Fruit fly (Drosophila melanogaster) whole organism, embryonic: ENCODE data around the gene CG12992.

Source experiments
- Bgb ChIP-seq: fragments of 200-800 bp; sonication (Bioruptor generic); IDR thresholded peaks from 2 replicates; pipeline ENCODE4 v1.3.6; 2022; ENCODE audit warnings: missing biosample characterization, missing genetic modification characterization; ENCODE audit not compliant: partially characterized antibody
- CG10209 ChIP-seq: fragments of 200-800 bp; sonication (Bioruptor generic); optimal IDR thresholded peaks from 3 replicates; lab custom pipeline; 2017; ENCODE audit warnings: missing biosample characterization, mild to moderate bottlenecking, missing genetic modification characterization, missing genetic modification reagents
- CG10462 ChIP-seq: fragments of 200-800 bp; sonication (Bioruptor generic); optimal IDR thresholded peaks from 2 replicates; lab custom pipeline; 2016; ENCODE audit warnings: missing biosample characterization, missing genetic modification characterization
- CG12236 ChIP-seq: fragments of 200-800 bp; sonication (Bioruptor generic); optimal IDR thresholded peaks from 2 replicates; lab custom pipeline; 2016; ENCODE audit warnings: missing biosample characterization, missing genetic modification characterization
- CG13296 ChIP-seq: fragments of 200-800 bp; sonication (Bioruptor generic); optimal IDR thresholded peaks from 3 replicates; lab custom pipeline; 2018; ENCODE audit warnings: missing biosample characterization, mild to moderate bottlenecking, missing genetic modification characterization
- CG13424 ChIP-seq: fragments of 200-800 bp; sonication (Bioruptor generic); optimal IDR thresholded peaks from 2 replicates; lab custom pipeline; 2019; ENCODE audit warnings: missing biosample characterization, mild to moderate bottlenecking, missing genetic modification characterization, moderate library complexity
- CG17829 ChIP-seq: fragments of 200-800 bp; optimal IDR thresholded peaks from 2 replicates; lab custom pipeline; 2019; ENCODE audit warnings: missing biosample characterization, mild to moderate bottlenecking, missing genetic modification characterization, moderate library complexity
- CG1832 ChIP-seq: fragments of 200-800 bp; sonication (Bioruptor generic); optimal IDR thresholded peaks from 2 replicates; lab custom pipeline; 2017; ENCODE audit warnings: missing biosample characterization, mild to moderate bottlenecking, missing genetic modification characterization, inconsistent platforms
- CG18476 ChIP-seq: fragments of 200-800 bp; sonication (Bioruptor generic); optimal IDR thresholded peaks from 2 replicates; lab custom pipeline; 2016; ENCODE audit warnings: missing biosample characterization, mild to moderate bottlenecking, missing genetic modification characterization
- CG2116 ChIP-seq: fragments of 200-800 bp; sonication (Bioruptor generic); optimal IDR thresholded peaks from 3 replicates; lab custom pipeline; 2018; ENCODE audit warnings: missing biosample characterization, mild to moderate bottlenecking, missing genetic modification characterization
- CG2199 ChIP-seq: fragments of 200-800 bp; sonication (Bioruptor generic); IDR thresholded peaks from 3 replicates; pipeline ENCODE4 v1.3.6; 2022; ENCODE audit warnings: missing biosample characterization, missing genetic modification characterization
- CG2202 ChIP-seq: fragments of 200-800 bp; sonication (Bioruptor generic); optimal IDR thresholded peaks from 2 replicates; lab custom pipeline; 2018; ENCODE audit warnings: missing biosample characterization, mild to moderate bottlenecking, missing genetic modification characterization
- CG31441 ChIP-seq: fragments of 200-800 bp; sonication (Bioruptor generic); IDR thresholded peaks from 2 replicates; pipeline ENCODE4 v1.3.6; 2022; ENCODE audit warnings: missing biosample characterization, missing genetic modification characterization
- CG34224 ChIP-seq: fragments of 200-800 bp; sonication (Bioruptor generic); IDR thresholded peaks from 3 replicates; pipeline ENCODE4 v1.3.6; 2022; ENCODE audit warnings: missing biosample characterization, missing genetic modification characterization; ENCODE audit not compliant: partially characterized antibody
- CG3847 ChIP-seq: fragments of 200-800 bp; sonication (Bioruptor generic); IDR thresholded peaks from 2 replicates; pipeline ENCODE4 v1.3.6; 2022; ENCODE audit warnings: missing biosample characterization, missing genetic modification characterization
- CG7556 ChIP-seq: fragments of 200-800 bp; sonication (Bioruptor generic); optimal IDR thresholded peaks from 2 replicates; lab custom pipeline; 2017; ENCODE audit warnings: missing biosample characterization, mild to moderate bottlenecking, missing genetic modification characterization
- CG7928 ChIP-seq: fragments of 200-800 bp; sonication (Bioruptor generic); optimal IDR thresholded peaks from 2 replicates; lab custom pipeline; 2017; ENCODE audit warnings: missing biosample characterization, mild to moderate bottlenecking, missing genetic modification characterization
- CG8089 ChIP-seq: fragments of 200-800 bp; sonication (Bioruptor generic); optimal IDR thresholded peaks from 3 replicates; lab custom pipeline; 2016; ENCODE audit warnings: missing biosample characterization, missing genetic modification characterization
- CG8359 ChIP-seq: fragments of 200-800 bp; sonication (Bioruptor generic); optimal IDR thresholded peaks from 2 replicates; lab custom pipeline; 2017; ENCODE audit warnings: missing biosample characterization, mild to moderate bottlenecking, missing genetic modification characterization, borderline replicate concordance
- CG8924 ChIP-seq: fragments of 200-800 bp; optimal IDR thresholded peaks from 3 replicates; lab custom pipeline; 2019; ENCODE audit warnings: missing biosample characterization, mild to moderate bottlenecking, missing genetic modification characterization, moderate library complexity
- CG9609 ChIP-seq: fragments of 200-800 bp; sonication (Bioruptor generic); optimal IDR thresholded peaks from 3 replicates; lab custom pipeline; 2016; ENCODE audit warnings: missing biosample characterization, missing genetic modification characterization
- Dbx ChIP-seq: fragments of 200-800 bp; sonication (Bioruptor generic); IDR thresholded peaks from 3 replicates; pipeline ENCODE4 v1.3.6; 2022; ENCODE audit warnings: missing biosample characterization, missing genetic modification characterization
- Dek ChIP-seq: fragments of 200-800 bp; sonication (Bioruptor generic); optimal IDR thresholded peaks from 3 replicates; lab custom pipeline; 2019; ENCODE audit warnings: missing biosample characterization, mild to moderate bottlenecking, missing genetic modification characterization, moderate library complexity
- Dll ChIP-seq: fragments of 200-800 bp; sonication (Bioruptor generic); IDR thresholded peaks from 4 replicates; pipeline ENCODE4 v1.3.6; 2022; ENCODE audit warnings: missing biosample characterization, missing genetic modification characterization; ENCODE audit not compliant: partially characterized antibody
- Elba2 ChIP-seq: fragments of 200-800 bp; sonication (Bioruptor generic); optimal IDR thresholded peaks from 3 replicates; lab custom pipeline; 2016; ENCODE audit warnings: missing biosample characterization, missing genetic modification characterization
- Hand ChIP-seq: fragments of 200-800 bp; sonication (Bioruptor generic); optimal IDR thresholded peaks from 2 replicates; lab custom pipeline; 2017; ENCODE audit warnings: mild to moderate bottlenecking, missing biosample characterization, missing genetic modification reagents, missing genetic modification characterization
- MTF-1 ChIP-seq: fragments of 200-800 bp; sonication (Bioruptor generic); optimal IDR thresholded peaks from 2 replicates; lab custom pipeline; 2018; ENCODE audit warnings: missing biosample characterization, mild to moderate bottlenecking, missing genetic modification characterization, borderline replicate concordance
- Nf-YC ChIP-seq: fragments of 200-800 bp; optimal IDR thresholded peaks from 3 replicates; lab custom pipeline; 2019; ENCODE audit warnings: missing biosample characterization, mild to moderate bottlenecking, missing genetic modification characterization, moderate library complexity
- Ssrp ChIP-seq: fragments of 200-800 bp; sonication (Bioruptor generic); optimal IDR thresholded peaks from 2 replicates; lab custom pipeline; 2018; ENCODE audit warnings: missing biosample characterization, mild to moderate bottlenecking, missing genetic modification characterization, moderate library complexity
- Stat92E ChIP-seq, 3 experiments: fragments of >200 bp in 2 of 3; fragments of 200-800 bp in 1 of 3; sonication (Bioruptor generic) in 1 of 3; optimal IDR thresholded peaks; 2 replicates each; lab custom pipeline; 2017 to 2019; ENCODE audit warnings: missing biosample characterization in 3 of 3, missing genetic modification characterization in 3 of 3, mild to moderate bottlenecking in 1 of 3, moderate library complexity in 1 of 3
- TFAM ChIP-seq: fragments of 200-800 bp; sonication (Bioruptor generic); optimal IDR thresholded peaks from 2 replicates; lab custom pipeline; 2017; ENCODE audit warnings: missing biosample characterization, missing genetic modification characterization, inconsistent platforms
- YL-1 ChIP-seq: fragments of 200-800 bp; sonication (Bioruptor generic); optimal IDR thresholded peaks from 3 replicates; lab custom pipeline; 2017; ENCODE audit warnings: missing biosample characterization, mild to moderate bottlenecking, missing genetic modification characterization
- amos ChIP-seq: fragments of 200-800 bp; sonication (Bioruptor generic); IDR thresholded peaks from 2 replicates; pipeline ENCODE4 v1.3.6; 2022; ENCODE audit warnings: missing biosample characterization, missing genetic modification characterization; ENCODE audit not compliant: partially characterized antibody
- cas ChIP-seq: fragments of 200-800 bp; sonication (Bioruptor generic); IDR thresholded peaks from 2 replicates; pipeline ENCODE4 v1.3.6; 2022; ENCODE audit warnings: missing biosample characterization, missing genetic modification characterization
- chif ChIP-seq, 2 experiments: fragments of 200-800 bp; sonication (Bioruptor generic); optimal IDR thresholded peaks; 3 replicates each; lab custom pipeline; 2016; ENCODE audit warnings: missing biosample characterization in 2 of 2, missing genetic modification characterization in 2 of 2
- cwo ChIP-seq: fragments of 200-800 bp; sonication (Bioruptor generic); optimal IDR thresholded peaks from 3 replicates; lab custom pipeline; 2017; ENCODE audit warnings: missing biosample characterization, missing genetic modification characterization, mild to moderate bottlenecking, moderate library complexity, missing genetic modification reagents
- gem ChIP-seq: fragments of 200-800 bp; sonication (Bioruptor generic); optimal IDR thresholded peaks from 2 replicates; lab custom pipeline; 2019; ENCODE audit warnings: missing biosample characterization, mild to moderate bottlenecking, missing genetic modification characterization, moderate library complexity
- insv ChIP-seq, 2 experiments: fragments of 200-800 bp; sonication (Bioruptor generic); optimal IDR thresholded peaks; 3 replicates each; lab custom pipeline; 2016 to 2018; ENCODE audit warnings: missing biosample characterization in 2 of 2, missing genetic modification characterization in 2 of 2
- jumu ChIP-seq: fragments of 200-800 bp; sonication (Bioruptor generic); optimal IDR thresholded peaks from 3 replicates; lab custom pipeline; 2016; ENCODE audit warnings: missing biosample characterization, missing genetic modification characterization
- ken ChIP-seq: fragments of 200-800 bp; sonication (Bioruptor generic); IDR thresholded peaks from 3 replicates; pipeline ENCODE4 v1.3.6; 2022; ENCODE audit warnings: missing biosample characterization, missing genetic modification characterization
- nerfin-2 ChIP-seq: fragments of 200-800 bp; sonication (Bioruptor generic); IDR thresholded peaks from 2 replicates; pipeline ENCODE4 v1.3.6; 2022; ENCODE audit warnings: missing biosample characterization, missing genetic modification characterization; ENCODE audit not compliant: partially characterized antibody
- nom ChIP-seq: fragments of 200-800 bp; sonication (Bioruptor generic); optimal IDR thresholded peaks from 2 replicates; lab custom pipeline; 2017; ENCODE audit warnings: missing biosample characterization, missing genetic modification characterization, mild to moderate bottlenecking, moderate library complexity, missing genetic modification reagents
- oc ChIP-seq: fragments of 200-800 bp; sonication (Bioruptor generic); optimal IDR thresholded peaks from 2 replicates; lab custom pipeline; 2018; ENCODE audit warnings: missing biosample characterization, mild to moderate bottlenecking, missing genetic modification characterization, moderate library complexity
- pan ChIP-seq, 4 experiments: fragments of >200 bp in 3 of 4; fragments of 200-800 bp in 1 of 4; sonication (Bioruptor generic) in 1 of 4; optimal IDR thresholded peaks in 3 of 4; IDR thresholded peaks in 1 of 4; 2 replicates each; pipeline versions ENCODE4 v1.3.6 to Lab custom; 2017 to 2022; ENCODE audit warnings: missing biosample characterization in 2 of 4, missing genetic modification characterization in 2 of 4, mixed read lengths in 1 of 4
- sens ChIP-seq: fragments of 200-800 bp; sonication (Bioruptor generic); peaks from one replicate; lab custom pipeline; 2016; ENCODE audit warnings: missing biosample characterization, missing genetic modification characterization
- sim ChIP-seq: fragments of 200-800 bp; sonication (Bioruptor generic); IDR thresholded peaks from 2 replicates; pipeline ENCODE4 v1.3.6; 2022; ENCODE audit warnings: missing biosample characterization, missing genetic modification characterization
- sima ChIP-seq: fragments of 200-800 bp; sonication (Bioruptor generic); optimal IDR thresholded peaks from 2 replicates; lab custom pipeline; 2016; ENCODE audit warnings: missing biosample characterization, missing genetic modification characterization
- toy ChIP-seq: fragments of 200-800 bp; sonication (Bioruptor generic); IDR thresholded peaks from 2 replicates; pipeline ENCODE4 v1.3.6; 2022; ENCODE audit warnings: missing biosample characterization, missing genetic modification characterization

Gene CG12992

dm6 chrX:17624983-17625401 lies 36.3 kb downstream of the CG12992 start:
- TF ChIP-seq sim (GFP tag; lab: Robert Waterston, UW) (no peak), CG10209 (GFP tag; lab: Kevin White, UChicago) (peak; percentile 87), MTF-1 (GFP tag; lab: Kevin White, UChicago) (peak; percentile 69), CG2116 (peak; percentile 40), oc (peak; percentile 85), CG34224 (GFP tag; lab: Robert Waterston, UW) (no peak), CG17829 (peak; percentile 84), Nf-YC (peak; percentile 85), CG2199 (GFP tag; lab: Robert Waterston, UW) (0 out of 3 replicates have a peak, but pooled peaks have one; percentile 31), CG1832 (GFP tag; lab: Kevin White, UChicago) (no peak), Bgb (GFP tag; lab: Robert Waterston, UW) (no peak), cwo (peak; percentile 83), CG7928 (GFP tag; lab: Kevin White, UChicago) (peak; percentile 48), CG12236 (GFP tag; lab: Kevin White, UChicago) (peak; percentile 65), insv (GFP tag; optimal IDR thresholded peaks at IDR 0.05; lab: Kevin White, UChicago) (peak in 1 of 2 experiments; percentile 37), nerfin-2 (GFP tag; lab: Robert Waterston, UW) (no peak), Stat92E (GFP tag; optimal IDR thresholded peaks at IDR 0.05; lab: Kevin White, UChicago) (no peak), YL-1 (GFP tag; lab: Kevin White, UChicago) (peak; percentile 58), CG13296 (GFP tag; lab: Kevin White, UChicago) (peak; percentile 94), CG9609 (GFP tag; lab: Kevin White, UChicago) (peak; percentile 71), CG8359 (peak; percentile 48), gem (tag; lab: Kevin White, UChicago) (peak; percentile 93), CG13424 (tag; lab: Kevin White, UChicago) (peak; percentile 93), CG10462 (GFP tag; lab: Kevin White, UChicago) (peak; percentile 62), amos (GFP tag; lab: Robert Waterston, UW) (no peak), toy (0 out of 2 replicates have a peak, but pooled peaks have one; percentile 32), CG8089 (peak; percentile 71), sens (GFP tag; lab: Kevin White, UChicago) (peak; percentile 97), Ssrp (tag; lab: Kevin White, UChicago) (peak; percentile 69), ken (GFP tag; lab: Robert Waterston, UW) (0 out of 3 replicates have a peak, but pooled peaks have one; percentile 50), CG3847 (peak; percentile 72), CG18476 (GFP tag; lab: Kevin White, UChicago) (peak; percentile 74), TFAM (GFP tag; lab: Kevin White, UChicago) (peak; percentile 13), CG7556 (peak; percentile 91), Dbx (GFP tag; lab: Robert Waterston, UW) (peak; percentile 77), sima (peak; percentile 30), pan (optimal IDR thresholded peaks at IDR 0.05; lab: Kevin White, UChicago) (no peak), pan (GFP tag; optimal IDR thresholded peaks at IDR 0.05 in 1 of 2, IDR thresholded peaks at IDR 0.05 in 1 of 2) (peak in 1 of 2 experiments; percentile 79), cas (GFP tag; lab: Robert Waterston, UW) (0 out of 2 replicates have a peak, but pooled peaks have one; percentile 35), nom (GFP tag; lab: Kevin White, UChicago) (peak; percentile 81), Dek (tag; lab: Kevin White, UChicago) (peak; percentile 84), Elba2 (GFP tag; lab: Kevin White, UChicago) (no peak), jumu (GFP tag; lab: Kevin White, UChicago) (peak; percentile 73), Hand (GFP tag; lab: Kevin White, UChicago) (peak; percentile 79), chif (GFP tag; optimal IDR thresholded peaks at IDR 0.05; lab: Kevin White, UChicago) (peak; percentile 68 to 78), CG31441 (GFP tag; lab: Robert Waterston, UW) (peak; percentile 86; the same call in 1 of the 2 replicates), Dll (no peak), CG2202 (tag; lab: Kevin White, UChicago) (peak; percentile 37), CG8924 (tag; lab: Kevin White, UChicago) (peak; percentile 90)
